Worm (Caenorhabditis elegans) whole organism, L1 larva: Measurements from ENCODE around the gene Y69A2AR.31.

Source experiments
- C04F5.9 ChIP-seq: sonication (generic microtip); optimal IDR thresholded peaks from 2 replicates; lab custom pipeline; 2016; ENCODE audit warnings: missing genetic modification characterization, missing compliant biosample characterization
- C16A3.4 ChIP-seq: fragments of 150-350 bp; optimal IDR thresholded peaks from 2 replicates; lab custom pipeline; 2014; ENCODE audit warnings: missing biosample characterization, missing genetic modification characterization
- C34B4.2 ChIP-seq: sonication (generic microtip); optimal IDR thresholded peaks from 2 replicates; lab custom pipeline; 2017; ENCODE audit warnings: mild to moderate bottlenecking, missing genetic modification characterization, missing compliant biosample characterization
- F16B12.6 ChIP-seq: fragments of 150-350 bp; optimal IDR thresholded peaks from 2 replicates; lab custom pipeline; 2014; ENCODE audit warnings: missing biosample characterization, missing genetic modification characterization
- alr-1 ChIP-seq: fragments of 200-800 bp; sonication (Bioruptor generic); optimal IDR thresholded peaks from 2 replicates; lab custom pipeline; 2018; ENCODE audit warnings: borderline replicate concordance, mild to moderate bottlenecking, missing genetic modification characterization, missing compliant biosample characterization
- ceh-63 ChIP-seq: fragments of 200-800 bp; sonication (Bioruptor generic); optimal IDR thresholded peaks from 2 replicates; lab custom pipeline; 2018; ENCODE audit warnings: mild to moderate bottlenecking, missing genetic modification characterization, missing compliant biosample characterization
- ceh-8 ChIP-seq: fragments of 200-800 bp; sonication (Bioruptor generic); optimal IDR thresholded peaks from 2 replicates; lab custom pipeline; 2018; ENCODE audit warnings: mild to moderate bottlenecking, missing genetic modification characterization, moderate library complexity, missing compliant biosample characterization
- ceh-82 ChIP-seq, 3 experiments: fragments of 150-350 bp in 1 of 3; sonication (generic microtip) in 2 of 3; optimal IDR thresholded peaks; 2 replicates each; lab custom pipeline; 2014 to 2017; ENCODE audit warnings: missing biosample characterization in 3 of 3, missing genetic modification characterization in 3 of 3
- ceh-88 ChIP-seq: fragments of 200-800 bp; sonication (Bioruptor generic); IDR thresholded peaks from 2 replicates; pipeline ENCODE4 v1.3.6; 2022; ENCODE audit warnings: missing genetic modification characterization, missing compliant biosample characterization
- ces-1 ChIP-seq: fragments of 150-350 bp; optimal IDR thresholded peaks from 2 replicates; lab custom pipeline; 2014; ENCODE audit warnings: missing biosample characterization, missing genetic modification reagents, missing genetic modification characterization
- dsc-1 ChIP-seq: sonication (generic microtip); optimal IDR thresholded peaks from 2 replicates; lab custom pipeline; 2016; ENCODE audit warnings: mild to moderate bottlenecking, missing genetic modification characterization, missing compliant biosample characterization
- efl-1 ChIP-seq, 4 experiments: fragments of 150-350 bp; optimal IDR thresholded peaks in 3 of 4; peaks in 1 of 4; 1 replicate in 1 of 4; 2 replicates in 3 of 4; lab custom pipeline; 2014; ENCODE audit warnings: missing biosample characterization in 2 of 4, missing genetic modification characterization in 2 of 4, missing genetic modification reagents in 2 of 4
- efl-3 ChIP-seq: fragments of 200-800 bp; sonication (Bioruptor generic); optimal IDR thresholded peaks from 2 replicates; lab custom pipeline; 2018; ENCODE audit warnings: mild to moderate bottlenecking, missing genetic modification characterization, missing compliant biosample characterization
- elt-2 ChIP-seq: sonication (generic microtip); optimal IDR thresholded peaks from 2 replicates; lab custom pipeline; 2016; ENCODE audit warnings: missing genetic modification characterization, mild to moderate bottlenecking, inconsistent platforms, missing compliant biosample characterization, missing genetic modification reagents
- ets-5 ChIP-seq: fragments of 200-800 bp; sonication (Bioruptor generic); IDR thresholded peaks from 2 replicates; pipeline ENCODE4 v1.3.6; 2022; ENCODE audit warnings: missing genetic modification characterization, missing compliant biosample characterization
- fkh-10 ChIP-seq: sonication (generic microtip); optimal IDR thresholded peaks from 2 replicates; lab custom pipeline; 2017; ENCODE audit warnings: missing biosample characterization, missing genetic modification reagents, missing genetic modification characterization
- fkh-8 ChIP-seq: sonication (generic microtip); optimal IDR thresholded peaks from 2 replicates; lab custom pipeline; 2016; ENCODE audit warnings: mild to moderate bottlenecking, missing genetic modification characterization, missing compliant biosample characterization
- fos-1 ChIP-seq: fragments of 150-350 bp; optimal IDR thresholded peaks from 2 replicates; lab custom pipeline; 2014; ENCODE audit warnings: missing biosample characterization, missing genetic modification characterization
- hpl-2 ChIP-seq: fragments of 150-350 bp; optimal IDR thresholded peaks from 2 replicates; lab custom pipeline; 2014; ENCODE audit warnings: missing biosample characterization, missing genetic modification reagents, missing genetic modification characterization
- irx-1 ChIP-seq: sonication (generic microtip); optimal IDR thresholded peaks from 2 replicates; lab custom pipeline; 2016; ENCODE audit warnings: missing genetic modification characterization, missing compliant biosample characterization
- isw-1 ChIP-seq: fragments of 200-800 bp; sonication (Bioruptor generic); IDR thresholded peaks from 2 replicates; pipeline ENCODE4 v1.3.6; 2022; ENCODE audit warnings: missing genetic modification characterization, missing compliant biosample characterization
- lin-13 ChIP-seq: fragments of 150-350 bp; optimal IDR thresholded peaks from 2 replicates; lab custom pipeline; 2014; ENCODE audit warnings: missing biosample characterization, missing genetic modification reagents, missing genetic modification characterization
- lin-15B ChIP-seq: fragments of 150-350 bp; sonication (generic microtip); optimal IDR thresholded peaks from 3 replicates; lab custom pipeline; 2014; ENCODE audit warnings: missing biosample characterization, missing genetic modification characterization
- lin-35 ChIP-seq, 2 experiments: fragments of 150-350 bp; optimal IDR thresholded peaks; 2 replicates each; lab custom pipeline; 2014; ENCODE audit warnings: missing biosample characterization in 2 of 2, missing genetic modification characterization in 2 of 2, missing genetic modification reagents in 2 of 2
- lsy-2 ChIP-seq, 2 experiments: fragments of 150-350 bp; optimal IDR thresholded peaks; 2 replicates each; lab custom pipeline; 2014; ENCODE audit warnings: missing biosample characterization in 2 of 2, missing genetic modification characterization in 2 of 2
- mab-9 ChIP-seq: fragments of 200-800 bp; sonication (Bioruptor generic); IDR thresholded peaks from 2 replicates; pipeline ENCODE4 v1.3.6; 2022; ENCODE audit warnings: missing genetic modification reagents, missing genetic modification characterization, missing compliant biosample characterization
- mdl-1 ChIP-seq, 2 experiments: fragments of 150-350 bp; optimal IDR thresholded peaks; 2 replicates each; lab custom pipeline; 2014 to 2017; ENCODE audit warnings: missing biosample characterization in 2 of 2, missing genetic modification characterization in 2 of 2, inconsistent platforms in 1 of 2
- mep-1 ChIP-seq: fragments of 150-350 bp; optimal IDR thresholded peaks from 2 replicates; lab custom pipeline; 2014; ENCODE audit warnings: missing biosample characterization, missing genetic modification characterization
- nhr-20 ChIP-seq: sonication (generic microtip); optimal IDR thresholded peaks from 2 replicates; lab custom pipeline; 2016; ENCODE audit warnings: mild to moderate bottlenecking, missing genetic modification characterization, missing compliant biosample characterization
- nhr-237 ChIP-seq: fragments of 150-350 bp; optimal IDR thresholded peaks from 2 replicates; lab custom pipeline; 2014; ENCODE audit warnings: missing biosample characterization, missing genetic modification characterization
- nhr-28 ChIP-seq: fragments of 150-350 bp; optimal IDR thresholded peaks from 2 replicates; lab custom pipeline; 2014; ENCODE audit warnings: missing biosample characterization, missing genetic modification characterization
- nhr-71 ChIP-seq: sonication (generic microtip); optimal IDR thresholded peaks from 2 replicates; lab custom pipeline; 2016; ENCODE audit warnings: mild to moderate bottlenecking, missing genetic modification characterization, moderate library complexity, missing compliant biosample characterization
- nhr-76 ChIP-seq: sonication (generic microtip); optimal IDR thresholded peaks from 2 replicates; lab custom pipeline; 2017; ENCODE audit warnings: missing biosample characterization, missing genetic modification characterization
- nhr-77 ChIP-seq: fragments of 150-350 bp; optimal IDR thresholded peaks from 2 replicates; lab custom pipeline; 2014; ENCODE audit warnings: missing biosample characterization, missing genetic modification characterization
- nhr-84 ChIP-seq: sonication (generic microtip); optimal IDR thresholded peaks from 2 replicates; lab custom pipeline; 2017; ENCODE audit warnings: missing biosample characterization, missing genetic modification characterization
- nhr-90 ChIP-seq: sonication (generic microtip); optimal IDR thresholded peaks from 2 replicates; lab custom pipeline; 2016; ENCODE audit warnings: mild to moderate bottlenecking, missing genetic modification characterization, missing compliant biosample characterization; ENCODE audit not compliant: poor library complexity
- pag-3 ChIP-seq: sonication (generic microtip); optimal IDR thresholded peaks from 2 replicates; lab custom pipeline; 2017; ENCODE audit warnings: missing genetic modification characterization, mild to moderate bottlenecking, missing compliant biosample characterization, antibody characterized with exemption, borderline replicate concordance; ENCODE audit not compliant: insufficient read depth
- pax-3 ChIP-seq: fragments of 200-800 bp; sonication (Bioruptor generic); optimal IDR thresholded peaks from 2 replicates; lab custom pipeline; 2018; ENCODE audit warnings: mild to moderate bottlenecking, missing genetic modification characterization, moderate library complexity, missing compliant biosample characterization
- pqm-1 ChIP-seq: sonication (generic microtip); optimal IDR thresholded peaks from 3 replicates; lab custom pipeline; 2017; ENCODE audit warnings: missing biosample characterization, missing genetic modification characterization
- rnt-1 ChIP-seq: sonication (generic microtip); optimal IDR thresholded peaks from 2 replicates; lab custom pipeline; 2016; ENCODE audit warnings: mild to moderate bottlenecking, missing genetic modification characterization, moderate library complexity, missing compliant biosample characterization
- snpc-4 ChIP-seq: fragments of 150-350 bp; optimal IDR thresholded peaks from 2 replicates; lab custom pipeline; 2014; ENCODE audit warnings: missing biosample characterization, missing genetic modification characterization
- snu-23 ChIP-seq: sonication (generic microtip); optimal IDR thresholded peaks from 2 replicates; lab custom pipeline; 2016; ENCODE audit warnings: missing genetic modification characterization, missing compliant biosample characterization
- sox-4 ChIP-seq: sonication (generic microtip); optimal IDR thresholded peaks from 2 replicates; lab custom pipeline; 2016; ENCODE audit warnings: missing genetic modification characterization, missing compliant biosample characterization
- sptf-1 ChIP-seq: fragments of 150-350 bp; optimal IDR thresholded peaks from 2 replicates; lab custom pipeline; 2014; ENCODE audit warnings: missing biosample characterization, missing genetic modification characterization
- sup-37 ChIP-seq: fragments of 200-800 bp; sonication (Bioruptor generic); optimal IDR thresholded peaks from 2 replicates; lab custom pipeline; 2018; ENCODE audit warnings: mild to moderate bottlenecking, missing genetic modification characterization, missing compliant biosample characterization
- tlp-1 ChIP-seq: fragments of 150-350 bp; optimal IDR thresholded peaks from 2 replicates; lab custom pipeline; 2014; ENCODE audit warnings: missing biosample characterization, missing genetic modification characterization
- unc-130 ChIP-seq: fragments of 150-350 bp; optimal IDR thresholded peaks from 2 replicates; lab custom pipeline; 2017; ENCODE audit warnings: missing biosample characterization, missing genetic modification characterization, inconsistent platforms
- unc-30 ChIP-seq: sonication (generic microtip); optimal IDR thresholded peaks from 2 replicates; lab custom pipeline; 2017; ENCODE audit warnings: missing biosample characterization, missing genetic modification characterization
- unc-62 ChIP-seq: fragments of 150-350 bp; optimal IDR thresholded peaks from 2 replicates; lab custom pipeline; 2014; ENCODE audit warnings: missing biosample characterization, missing genetic modification reagents, missing genetic modification characterization
- unc-98 ChIP-seq: fragments of 200-800 bp; sonication (Bioruptor generic); IDR thresholded peaks from 2 replicates; pipeline ENCODE4 v1.3.6; 2022; ENCODE audit warnings: missing genetic modification characterization, missing compliant biosample characterization
- xbp-1 ChIP-seq: sonication (generic microtip); optimal IDR thresholded peaks from 2 replicates; lab custom pipeline; 2016; ENCODE audit warnings: missing genetic modification characterization, missing compliant biosample characterization
- zag-1 ChIP-seq: fragments of 150-350 bp; optimal IDR thresholded peaks from 2 replicates; lab custom pipeline; 2014; ENCODE audit warnings: missing biosample characterization, missing genetic modification characterization
- zip-4 ChIP-seq: fragments of 200-800 bp; sonication (Bioruptor generic); optimal IDR thresholded peaks from 2 replicates; lab custom pipeline; 2018; ENCODE audit warnings: mild to moderate bottlenecking, missing genetic modification characterization, moderate library complexity, missing compliant biosample characterization

Gene Y69A2AR.31

ce11 chrIV:2640950-2641349, 22.9 kb downstream of the Y69A2AR.31 start, which contains the start of the genes mdf-2 and nduv-3 (continued):
- TF ChIP-seq lsy-2 (tag; optimal IDR thresholded peaks at IDR 0.05; lab: Kevin White, UChicago) = peak; percentile 92
- peak; percentile 81 for TF ChIP-seq isw-1 (GFP tag; lab: Robert Waterston, UW)
- peak; percentile 89 for TF ChIP-seq nhr-71 (tag; lab: Kevin White, UChicago)
- TF ChIP-seq nhr-20 (tag; lab: Kevin White, UChicago) = peak; percentile 73
- TF ChIP-seq rnt-1 (tag; lab: Kevin White, UChicago) = peak; percentile 89
- TF ChIP-seq nhr-28 (tag; lab: Kevin White, UChicago) = no peak
- peak; percentile 73 for TF ChIP-seq irx-1 (tag; lab: Kevin White, UChicago)
- peak; percentile 13 for TF ChIP-seq sup-37 (GFP tag; lab: Kevin White, UChicago)
- TF ChIP-seq elt-2 (tag; lab: Kevin White, UChicago) = peak; percentile 3
- TF ChIP-seq nhr-90 = peak; percentile 81
- TF ChIP-seq ceh-82 (tag; optimal IDR thresholded peaks at IDR 0.05; lab: Kevin White, UChicago) = peak; percentile 76 to 90 (median 85)
- TF ChIP-seq tlp-1 = no peak
- peak; percentile 76 for TF ChIP-seq unc-130 (tag; lab: Kevin White, UChicago)
- peak; percentile 62 for TF ChIP-seq sox-4 (tag; lab: Kevin White, UChicago)
- TF ChIP-seq dsc-1 (tag; lab: Kevin White, UChicago) = peak; percentile 86
- TF ChIP-seq F16B12.6 (tag; lab: Kevin White, UChicago) = peak; percentile 58
- peak; percentile 72 for TF ChIP-seq fkh-8
- TF ChIP-seq mep-1 (tag; lab: Kevin White, UChicago) = peak; percentile 96
- no peak for TF ChIP-seq hpl-2 (GFP tag; lab: Kevin White, UChicago)
- TF ChIP-seq unc-62 = no peak
- TF ChIP-seq pag-3 = no peak
- no peak for TF ChIP-seq ces-1 (GFP tag; lab: Kevin White, UChicago)
- no peak for TF ChIP-seq nhr-84
- peak; percentile 69 for TF ChIP-seq snpc-4 (tag; lab: Kevin White, UChicago)
- peak; percentile 23; the same call in 1 of the 2 replicates for TF ChIP-seq ceh-88
- peak; percentile 26 for TF ChIP-seq nhr-237
- TF ChIP-seq efl-3 = no peak
- no peak for TF ChIP-seq nhr-76 (tag; lab: Kevin White, UChicago)
- TF ChIP-seq nhr-77 (tag; lab: Kevin White, UChicago) = peak; percentile 43
- peak; percentile 85 for TF ChIP-seq lin-15B (tag; lab: Kevin White, UChicago)
- TF ChIP-seq zag-1 (tag; lab: Kevin White, UChicago) = no peak
- peak; percentile 79 for TF ChIP-seq xbp-1 (tag; lab: Kevin White, UChicago)
- TF ChIP-seq fos-1 (tag; lab: Kevin White, UChicago) = peak; percentile 50
- TF ChIP-seq unc-30 = no peak
- peak; percentile 80 for TF ChIP-seq lin-13 (GFP tag; lab: Kevin White, UChicago)
- TF ChIP-seq mdl-1 (tag; optimal IDR thresholded peaks at IDR 0.05; lab: Kevin White, UChicago) = peak in 1 of 2 experiments; percentile 69
- TF ChIP-seq fkh-10 (GFP tag; lab: Kevin White, UChicago) = peak; percentile 39
- TF ChIP-seq efl-1 (optimal IDR thresholded peaks at IDR 0.05; lab: Kevin White, UChicago) = peak; percentile 87 to 94
- peak; percentile 94 to 99 for TF ChIP-seq efl-1 (GFP tag; optimal IDR thresholded peaks at IDR 0.05 in 1 of 2; lab: Kevin White, UChicago)
- peak; percentile 53 for TF ChIP-seq ceh-8 (GFP tag; lab: Kevin White, UChicago)
- peak; percentile 85 for TF ChIP-seq snu-23 (GFP tag; lab: Kevin White, UChicago)
- peak; percentile 68 for TF ChIP-seq C16A3.4 (tag; lab: Kevin White, UChicago)
- TF ChIP-seq ets-5 (GFP tag; lab: Robert Waterston, UW) = no peak
- TF ChIP-seq zip-4 (GFP tag; lab: Kevin White, UChicago) = peak; percentile 53
- TF ChIP-seq mab-9 = peak; percentile 58
- no peak for TF ChIP-seq ceh-63 (GFP tag; lab: Kevin White, UChicago)
- peak; percentile 72 for TF ChIP-seq pax-3 (tag; lab: Kevin White, UChicago)
- TF ChIP-seq sptf-1 (tag; lab: Kevin White, UChicago) = no peak
- no peak for TF ChIP-seq alr-1 (tag; lab: Kevin White, UChicago)
- peak; percentile 91 to 96 for TF ChIP-seq lin-35 (GFP tag; optimal IDR thresholded peaks at IDR 0.05; lab: Kevin White, UChicago)
- TF ChIP-seq unc-98 = 0 out of 2 replicates have a peak, but pooled peaks have one; percentile 5
- TF ChIP-seq C34B4.2 (tag; lab: Kevin White, UChicago) = no peak
- TF ChIP-seq pqm-1 (tag; lab: Kevin White, UChicago) = no peak
- peak; percentile 43 for TF ChIP-seq C04F5.9 (tag; lab: Kevin White, UChicago)
